Worm (Caenorhabditis elegans) whole organism, L1 larva: Measurements from ENCODE around the gene F19C6.3.

Experiments used
- C34B4.2 ChIP-seq: sonication (generic microtip); optimal IDR thresholded peaks from 2 replicates; lab custom pipeline; 2017; ENCODE audit warnings: mild to moderate bottlenecking, missing genetic modification characterization, missing compliant biosample characterization
- ceh-82 ChIP-seq, 3 experiments: fragments of 150-350 bp in 1 of 3; sonication (generic microtip) in 2 of 3; optimal IDR thresholded peaks; 2 replicates each; lab custom pipeline; 2014 to 2017; ENCODE audit warnings: missing biosample characterization in 3 of 3, missing genetic modification characterization in 3 of 3
- ceh-88 ChIP-seq: fragments of 200-800 bp; sonication (Bioruptor generic); IDR thresholded peaks from 2 replicates; pipeline ENCODE4 v1.3.6; 2022; ENCODE audit warnings: missing genetic modification characterization, missing compliant biosample characterization
- ets-5 ChIP-seq: fragments of 200-800 bp; sonication (Bioruptor generic); IDR thresholded peaks from 2 replicates; pipeline ENCODE4 v1.3.6; 2022; ENCODE audit warnings: missing genetic modification characterization, missing compliant biosample characterization
- jun-1 ChIP-seq: fragments of 150-350 bp; optimal IDR thresholded peaks from 2 replicates; lab custom pipeline; 2014; ENCODE audit warnings: missing biosample characterization, missing genetic modification reagents, missing genetic modification characterization
- lin-35 ChIP-seq, 2 experiments: fragments of 150-350 bp; optimal IDR thresholded peaks; 2 replicates each; lab custom pipeline; 2014; ENCODE audit warnings: missing biosample characterization in 2 of 2, missing genetic modification characterization in 2 of 2, missing genetic modification reagents in 2 of 2
- mdl-1 ChIP-seq, 2 experiments: fragments of 150-350 bp; optimal IDR thresholded peaks; 2 replicates each; lab custom pipeline; 2014 to 2017; ENCODE audit warnings: missing biosample characterization in 2 of 2, missing genetic modification characterization in 2 of 2, inconsistent platforms in 1 of 2
- nhr-20 ChIP-seq: sonication (generic microtip); optimal IDR thresholded peaks from 2 replicates; lab custom pipeline; 2016; ENCODE audit warnings: mild to moderate bottlenecking, missing genetic modification characterization, missing compliant biosample characterization
- nhr-237 ChIP-seq: fragments of 150-350 bp; optimal IDR thresholded peaks from 2 replicates; lab custom pipeline; 2014; ENCODE audit warnings: missing biosample characterization, missing genetic modification characterization
- nhr-28 ChIP-seq: fragments of 150-350 bp; optimal IDR thresholded peaks from 2 replicates; lab custom pipeline; 2014; ENCODE audit warnings: missing biosample characterization, missing genetic modification characterization
- nhr-76 ChIP-seq: sonication (generic microtip); optimal IDR thresholded peaks from 2 replicates; lab custom pipeline; 2017; ENCODE audit warnings: missing biosample characterization, missing genetic modification characterization
- nhr-90 ChIP-seq: sonication (generic microtip); optimal IDR thresholded peaks from 2 replicates; lab custom pipeline; 2016; ENCODE audit warnings: mild to moderate bottlenecking, missing genetic modification characterization, missing compliant biosample characterization; ENCODE audit not compliant: poor library complexity
- zag-1 ChIP-seq: fragments of 150-350 bp; optimal IDR thresholded peaks from 2 replicates; lab custom pipeline; 2014; ENCODE audit warnings: missing biosample characterization, missing genetic modification characterization
- zip-4 ChIP-seq: fragments of 200-800 bp; sonication (Bioruptor generic); optimal IDR thresholded peaks from 2 replicates; lab custom pipeline; 2018; ENCODE audit warnings: mild to moderate bottlenecking, missing genetic modification characterization, moderate library complexity, missing compliant biosample characterization

DNA sequence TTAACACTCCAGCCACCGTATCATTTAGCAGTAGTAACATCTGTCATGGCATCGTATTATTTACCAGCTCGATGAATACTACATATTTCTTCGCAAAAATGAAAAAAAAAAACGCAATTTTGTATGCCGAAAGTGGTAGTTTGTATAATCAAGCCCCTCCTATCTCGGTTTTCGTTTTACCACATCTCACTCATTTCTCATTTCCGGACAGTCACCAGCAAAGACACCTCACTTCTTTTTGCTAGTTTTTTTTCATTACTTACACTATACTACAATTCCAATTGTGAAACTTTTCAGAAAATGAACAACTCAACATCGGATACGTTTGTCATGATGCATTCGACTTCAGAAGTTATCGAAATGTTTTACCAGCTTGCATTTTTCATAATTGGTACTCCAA is 40.6 kb upstream of the F19C6.3 start, which contains the start of gene gnrr-3:
- TF ChIP-seq mdl-1 (tag; optimal IDR thresholded peaks at IDR 0.05; lab: Kevin White, UChicago): no peak
- no peak for TF ChIP-seq ets-5 (GFP tag; lab: Robert Waterston, UW)
- no peak for TF ChIP-seq zag-1 (tag; lab: Kevin White, UChicago)
- no peak for TF ChIP-seq zip-4
- TF ChIP-seq C34B4.2 (tag; lab: Kevin White, UChicago): no peak
- TF ChIP-seq nhr-237 (tag; lab: Kevin White, UChicago): no peak
- TF ChIP-seq jun-1: no peak
- TF ChIP-seq nhr-28 (tag; lab: Kevin White, UChicago): no peak
- TF ChIP-seq ceh-88 (GFP tag; lab: Robert Waterston, UW): no peak
- no peak for TF ChIP-seq nhr-90 (tag; lab: Kevin White, UChicago)
- no peak for TF ChIP-seq ceh-82 (tag; optimal IDR thresholded peaks at IDR 0.05; lab: Kevin White, UChicago)
- no peak for TF ChIP-seq lin-35 (GFP tag; optimal IDR thresholded peaks at IDR 0.05; lab: Kevin White, UChicago)
- no peak for TF ChIP-seq nhr-76 (tag; lab: Kevin White, UChicago)
- no peak for TF ChIP-seq nhr-20 (tag; lab: Kevin White, UChicago)
